Worm (Caenorhabditis elegans) whole organism, L1 larva: ENCODE results near the gene srw-79.

Experiments
- C16A3.4 ChIP-seq: fragments of 150-350 bp; optimal IDR thresholded peaks from 2 replicates; lab custom pipeline; 2014; ENCODE audit warnings: missing biosample characterization, missing genetic modification characterization
- C34B4.2 ChIP-seq: sonication (generic microtip); optimal IDR thresholded peaks from 2 replicates; lab custom pipeline; 2017; ENCODE audit warnings: mild to moderate bottlenecking, missing genetic modification characterization, missing compliant biosample characterization
- alr-1 ChIP-seq: fragments of 200-800 bp; sonication (Bioruptor generic); optimal IDR thresholded peaks from 2 replicates; lab custom pipeline; 2018; ENCODE audit warnings: borderline replicate concordance, mild to moderate bottlenecking, missing genetic modification characterization, missing compliant biosample characterization
- ama-1 ChIP-seq: fragments of 150-350 bp; optimal IDR thresholded peaks from 2 replicates; lab custom pipeline; 2014
- blmp-1 ChIP-seq: fragments of 150-350 bp; optimal IDR thresholded peaks from 2 replicates; lab custom pipeline; 2014; ENCODE audit warnings: missing biosample characterization, missing genetic modification characterization
- ceh-63 ChIP-seq: fragments of 200-800 bp; sonication (Bioruptor generic); optimal IDR thresholded peaks from 2 replicates; lab custom pipeline; 2018; ENCODE audit warnings: mild to moderate bottlenecking, missing genetic modification characterization, missing compliant biosample characterization
- ceh-8 ChIP-seq: fragments of 200-800 bp; sonication (Bioruptor generic); optimal IDR thresholded peaks from 2 replicates; lab custom pipeline; 2018; ENCODE audit warnings: mild to moderate bottlenecking, missing genetic modification characterization, moderate library complexity, missing compliant biosample characterization
- ceh-88 ChIP-seq: fragments of 200-800 bp; sonication (Bioruptor generic); IDR thresholded peaks from 2 replicates; pipeline ENCODE4 v1.3.6; 2022; ENCODE audit warnings: missing genetic modification characterization, missing compliant biosample characterization
- ces-1 ChIP-seq: fragments of 150-350 bp; optimal IDR thresholded peaks from 2 replicates; lab custom pipeline; 2014; ENCODE audit warnings: missing biosample characterization, missing genetic modification reagents, missing genetic modification characterization
- dpl-1 ChIP-seq, 3 experiments: fragments of 150-350 bp in 2 of 3; sonication (generic microtip) in 1 of 3; optimal IDR thresholded peaks; 2 replicates each; lab custom pipeline; 2014 to 2017; ENCODE audit warnings: missing biosample characterization in 3 of 3, missing genetic modification characterization in 3 of 3, missing genetic modification reagents in 3 of 3
- egl-27 ChIP-seq, 2 experiments: fragments of 150-350 bp in 1 of 2; sonication (generic microtip); optimal IDR thresholded peaks; 3 replicates each; lab custom pipeline; 2017 to 2018; ENCODE audit warnings: missing biosample characterization in 2 of 2, missing genetic modification characterization in 2 of 2, missing genetic modification reagents in 2 of 2
- fkh-10 ChIP-seq: sonication (generic microtip); optimal IDR thresholded peaks from 2 replicates; lab custom pipeline; 2017; ENCODE audit warnings: missing biosample characterization, missing genetic modification reagents, missing genetic modification characterization
- fkh-4 ChIP-seq: sonication (generic microtip); optimal IDR thresholded peaks from 2 replicates; lab custom pipeline; 2016; ENCODE audit warnings: missing compliant biosample characterization, missing genetic modification characterization, borderline replicate concordance
- fkh-8 ChIP-seq: sonication (generic microtip); optimal IDR thresholded peaks from 2 replicates; lab custom pipeline; 2016; ENCODE audit warnings: mild to moderate bottlenecking, missing genetic modification characterization, missing compliant biosample characterization
- grh-1 ChIP-seq: fragments of 200-800 bp; sonication (Bioruptor generic); IDR thresholded peaks from 2 replicates; pipeline ENCODE4 v1.3.6; 2022; ENCODE audit warnings: missing genetic modification reagents, missing genetic modification characterization, missing compliant biosample characterization
- hlh-4 ChIP-seq: sonication (generic microtip); optimal IDR thresholded peaks from 2 replicates; lab custom pipeline; 2016; ENCODE audit warnings: mild to moderate bottlenecking, missing genetic modification characterization, missing compliant biosample characterization
- hpl-2 ChIP-seq: fragments of 150-350 bp; optimal IDR thresholded peaks from 2 replicates; lab custom pipeline; 2014; ENCODE audit warnings: missing biosample characterization, missing genetic modification reagents, missing genetic modification characterization
- irx-1 ChIP-seq: sonication (generic microtip); optimal IDR thresholded peaks from 2 replicates; lab custom pipeline; 2016; ENCODE audit warnings: missing genetic modification characterization, missing compliant biosample characterization
- jun-1 ChIP-seq: fragments of 150-350 bp; optimal IDR thresholded peaks from 2 replicates; lab custom pipeline; 2014; ENCODE audit warnings: missing biosample characterization, missing genetic modification reagents, missing genetic modification characterization
- lin-14 ChIP-seq: fragments of 200-800 bp; sonication (Bioruptor generic); optimal IDR thresholded peaks from 2 replicates; lab custom pipeline; 2018; ENCODE audit warnings: mild to moderate bottlenecking, missing genetic modification characterization, moderate library complexity, missing compliant biosample characterization
- lin-15B ChIP-seq: fragments of 150-350 bp; sonication (generic microtip); optimal IDR thresholded peaks from 3 replicates; lab custom pipeline; 2014; ENCODE audit warnings: missing biosample characterization, missing genetic modification characterization
- lin-39 ChIP-seq: fragments of 150-350 bp; optimal IDR thresholded peaks from 2 replicates; lab custom pipeline; 2014; ENCODE audit warnings: missing biosample characterization, missing genetic modification reagents, missing genetic modification characterization
- lsy-2 ChIP-seq, 2 experiments: fragments of 150-350 bp; optimal IDR thresholded peaks; 2 replicates each; lab custom pipeline; 2014; ENCODE audit warnings: missing biosample characterization in 2 of 2, missing genetic modification characterization in 2 of 2
- mab-9 ChIP-seq: fragments of 200-800 bp; sonication (Bioruptor generic); IDR thresholded peaks from 2 replicates; pipeline ENCODE4 v1.3.6; 2022; ENCODE audit warnings: missing genetic modification reagents, missing genetic modification characterization, missing compliant biosample characterization
- mdl-1 ChIP-seq, 2 experiments: fragments of 150-350 bp; optimal IDR thresholded peaks; 2 replicates each; lab custom pipeline; 2014 to 2017; ENCODE audit warnings: missing biosample characterization in 2 of 2, missing genetic modification characterization in 2 of 2, inconsistent platforms in 1 of 2
- mef-2 ChIP-seq: fragments of 150-350 bp; optimal IDR thresholded peaks from 2 replicates; lab custom pipeline; 2014; ENCODE audit warnings: missing biosample characterization, missing genetic modification characterization
- nhr-11 ChIP-seq: fragments of 150-350 bp; optimal IDR thresholded peaks from 2 replicates; lab custom pipeline; 2014; ENCODE audit warnings: missing biosample characterization, missing genetic modification characterization
- nhr-20 ChIP-seq: sonication (generic microtip); optimal IDR thresholded peaks from 2 replicates; lab custom pipeline; 2016; ENCODE audit warnings: mild to moderate bottlenecking, missing genetic modification characterization, missing compliant biosample characterization
- nhr-237 ChIP-seq: fragments of 150-350 bp; optimal IDR thresholded peaks from 2 replicates; lab custom pipeline; 2014; ENCODE audit warnings: missing biosample characterization, missing genetic modification characterization
- nhr-28 ChIP-seq: fragments of 150-350 bp; optimal IDR thresholded peaks from 2 replicates; lab custom pipeline; 2014; ENCODE audit warnings: missing biosample characterization, missing genetic modification characterization
- nhr-76 ChIP-seq: sonication (generic microtip); optimal IDR thresholded peaks from 2 replicates; lab custom pipeline; 2017; ENCODE audit warnings: missing biosample characterization, missing genetic modification characterization
- nhr-77 ChIP-seq: fragments of 150-350 bp; optimal IDR thresholded peaks from 2 replicates; lab custom pipeline; 2014; ENCODE audit warnings: missing biosample characterization, missing genetic modification characterization
- nhr-85 ChIP-seq: sonication (generic microtip); peaks from one replicate; lab custom pipeline; 2016; ENCODE audit warnings: missing genetic modification characterization, inconsistent platforms, missing compliant biosample characterization
- nhr-90 ChIP-seq: sonication (generic microtip); optimal IDR thresholded peaks from 2 replicates; lab custom pipeline; 2016; ENCODE audit warnings: mild to moderate bottlenecking, missing genetic modification characterization, missing compliant biosample characterization; ENCODE audit not compliant: poor library complexity
- pag-3 ChIP-seq: sonication (generic microtip); optimal IDR thresholded peaks from 2 replicates; lab custom pipeline; 2017; ENCODE audit warnings: missing genetic modification characterization, mild to moderate bottlenecking, missing compliant biosample characterization, antibody characterized with exemption, borderline replicate concordance; ENCODE audit not compliant: insufficient read depth
- pax-3 ChIP-seq: fragments of 200-800 bp; sonication (Bioruptor generic); optimal IDR thresholded peaks from 2 replicates; lab custom pipeline; 2018; ENCODE audit warnings: mild to moderate bottlenecking, missing genetic modification characterization, moderate library complexity, missing compliant biosample characterization
- pqm-1 ChIP-seq: sonication (generic microtip); optimal IDR thresholded peaks from 3 replicates; lab custom pipeline; 2017; ENCODE audit warnings: missing biosample characterization, missing genetic modification characterization
- snpc-4 ChIP-seq: fragments of 150-350 bp; optimal IDR thresholded peaks from 2 replicates; lab custom pipeline; 2014; ENCODE audit warnings: missing biosample characterization, missing genetic modification characterization
- sox-4 ChIP-seq: sonication (generic microtip); optimal IDR thresholded peaks from 2 replicates; lab custom pipeline; 2016; ENCODE audit warnings: missing genetic modification characterization, missing compliant biosample characterization
- sptf-1 ChIP-seq: fragments of 150-350 bp; optimal IDR thresholded peaks from 2 replicates; lab custom pipeline; 2014; ENCODE audit warnings: missing biosample characterization, missing genetic modification characterization
- sup-37 ChIP-seq: fragments of 200-800 bp; sonication (Bioruptor generic); optimal IDR thresholded peaks from 2 replicates; lab custom pipeline; 2018; ENCODE audit warnings: mild to moderate bottlenecking, missing genetic modification characterization, missing compliant biosample characterization
- swsn-7 ChIP-seq: sonication (generic microtip); optimal IDR thresholded peaks from 2 replicates; lab custom pipeline; 2016; ENCODE audit warnings: missing genetic modification characterization, missing compliant biosample characterization
- tbx-2 ChIP-seq: sonication (generic microtip); optimal IDR thresholded peaks from 2 replicates; lab custom pipeline; 2016; ENCODE audit warnings: missing genetic modification characterization, missing compliant biosample characterization
- unc-30 ChIP-seq: sonication (generic microtip); optimal IDR thresholded peaks from 2 replicates; lab custom pipeline; 2017; ENCODE audit warnings: missing biosample characterization, missing genetic modification characterization
- unc-86 ChIP-seq: sonication (generic microtip); optimal IDR thresholded peaks from 2 replicates; lab custom pipeline; 2016; ENCODE audit warnings: missing genetic modification characterization, missing compliant biosample characterization
- unc-98 ChIP-seq: fragments of 200-800 bp; sonication (Bioruptor generic); IDR thresholded peaks from 2 replicates; pipeline ENCODE4 v1.3.6; 2022; ENCODE audit warnings: missing genetic modification characterization, missing compliant biosample characterization
- vab-15 ChIP-seq: sonication (generic microtip); optimal IDR thresholded peaks from 2 replicates; lab custom pipeline; 2017; ENCODE audit warnings: missing genotype, mild to moderate bottlenecking, missing genetic modification characterization, missing compliant biosample characterization
- xbp-1 ChIP-seq: sonication (generic microtip); optimal IDR thresholded peaks from 2 replicates; lab custom pipeline; 2016; ENCODE audit warnings: missing genetic modification characterization, missing compliant biosample characterization
- zag-1 ChIP-seq: fragments of 150-350 bp; optimal IDR thresholded peaks from 2 replicates; lab custom pipeline; 2014; ENCODE audit warnings: missing biosample characterization, missing genetic modification characterization
- ztf-4 ChIP-seq: fragments of 150-350 bp; optimal IDR thresholded peaks from 2 replicates; lab custom pipeline; 2014; ENCODE audit warnings: missing biosample characterization, missing genetic modification characterization

Gene srw-79

ce11 chrII:2992300-2992699, 45.8 kb downstream of the srw-79 start (continued):
- TF ChIP-seq dpl-1 (GFP tag; optimal IDR thresholded peaks at IDR 0.05; lab: Kevin White, UChicago) (no peak), hpl-2 (GFP tag; lab: Kevin White, UChicago) (no peak), mdl-1 (tag; optimal IDR thresholded peaks at IDR 0.05; lab: Kevin White, UChicago) (no peak), snpc-4 (tag; lab: Kevin White, UChicago) (no peak), tbx-2 (tag; lab: Kevin White, UChicago) (no peak), unc-98 (peak; percentile 62), fkh-10 (GFP tag; lab: Kevin White, UChicago) (no peak), fkh-8 (tag; lab: Kevin White, UChicago) (no peak), zag-1 (no peak)
- TF ChIP-seq, all 84 proteins: peak for 9

- no peak for TF ChIP-seq zag-1
- TF ChIP-seq nhr-76 (tag; lab: Kevin White, UChicago) = no peak
- TF ChIP-seq hlh-4 (tag; lab: Kevin White, UChicago) = no peak
- TF ChIP-seq fkh-4 (tag; lab: Kevin White, UChicago) = no peak
- no peak for TF ChIP-seq pax-3 (tag; lab: Kevin White, UChicago)
- TF ChIP-seq unc-30 = no peak
- no peak for TF ChIP-seq unc-86 (tag; lab: Kevin White, UChicago)
- no peak for TF ChIP-seq nhr-28
- no peak for TF ChIP-seq vab-15 (tag; lab: Kevin White, UChicago)
- TF ChIP-seq nhr-20 = peak; percentile 29
- TF ChIP-seq ceh-63 (GFP tag; lab: Kevin White, UChicago) = no peak
- TF ChIP-seq swsn-7 = no peak
- TF ChIP-seq blmp-1 (tag; lab: Kevin White, UChicago) = peak; percentile 98
- no peak for TF ChIP-seq C34B4.2
- no peak for TF ChIP-seq ceh-88 (GFP tag; lab: Robert Waterston, UW)
- no peak for TF ChIP-seq egl-27 (tag; optimal IDR thresholded peaks at IDR 0.05; lab: Kevin White, UChicago)
- peak; percentile 66 for TF ChIP-seq lin-14
- TF ChIP-seq nhr-11 (tag; lab: Kevin White, UChicago) = no peak
- TF ChIP-seq sox-4 (tag; lab: Kevin White, UChicago) = no peak
- TF ChIP-seq ces-1 (GFP tag; lab: Kevin White, UChicago) = no peak
- no peak for TF ChIP-seq sup-37
- TF ChIP-seq fkh-8 (tag; lab: Kevin White, UChicago) = no peak
- TF ChIP-seq mab-9 (GFP tag; lab: Robert Waterston, UW) = no peak
- TF ChIP-seq ceh-8 (GFP tag; lab: Kevin White, UChicago) = no peak
- TF ChIP-seq unc-98 = no peak
- no peak for TF ChIP-seq alr-1 (tag; lab: Kevin White, UChicago)
- TF ChIP-seq mef-2 (tag; lab: Kevin White, UChicago) = no peak
- peak; percentile 88 for TF ChIP-seq grh-1 (GFP tag; lab: Robert Waterston, UW)
- TF ChIP-seq jun-1 (tag; lab: Kevin White, UChicago) = no peak
- TF ChIP-seq pqm-1 = no peak
- TF ChIP-seq nhr-85 (tag; lab: Kevin White, UChicago) = peak; percentile 95
- TF ChIP-seq dpl-1 (GFP tag; optimal IDR thresholded peaks at IDR 0.05; lab: Kevin White, UChicago) = peak; percentile 10 to 28 (median 13)
- no peak for TF ChIP-seq nhr-77 (tag; lab: Kevin White, UChicago)
- TF ChIP-seq irx-1 (tag; lab: Kevin White, UChicago) = no peak
- TF ChIP-seq pag-3 (tag; lab: Kevin White, UChicago) = no peak
- TF ChIP-seq C16A3.4 (tag; lab: Kevin White, UChicago) = no peak
- TF ChIP-seq ztf-4 = no peak
- no peak for TF ChIP-seq nhr-90
- no peak for TF ChIP-seq ama-1 (lab: Kevin White, UChicago)
- TF ChIP-seq nhr-237 (tag; lab: Kevin White, UChicago) = no peak
- no peak for TF ChIP-seq lin-15B
- peak in 1 of 2 experiments; percentile 17 for TF ChIP-seq lsy-2 (tag; optimal IDR thresholded peaks at IDR 0.05; lab: Kevin White, UChicago)
- TF ChIP-seq xbp-1 (tag; lab: Kevin White, UChicago) = no peak
- TF ChIP-seq sptf-1 (tag; lab: Kevin White, UChicago) = no peak
- TF ChIP-seq lin-39 (tag; lab: Kevin White, UChicago) = peak; percentile 61
- TF ChIP-seq hpl-2 (GFP tag; lab: Kevin White, UChicago) = no peak
These were observed 48.3 kb downstream of the srw-79 start for ce11 chrII:2994590-2995392.
